Worm (Caenorhabditis elegans) whole organism, young adult: Measurements from ENCODE around the gene str-140.

Experiments
- B0019.2 ChIP-seq: fragments of 200-800 bp; sonication (Bioruptor generic); conservative IDR thresholded peaks from 2 replicates; pipeline ENCODE4 v1.3.6; 2022; ENCODE audit warnings: missing genetic modification reagents, missing genetic modification characterization, missing compliant biosample characterization
- D2030.7 ChIP-seq: fragments of 200-800 bp; sonication (Bioruptor generic); IDR thresholded peaks from 2 replicates; pipeline ENCODE4 v1.3.6; 2022; ENCODE audit warnings: missing genetic modification reagents, missing genetic modification characterization, missing compliant biosample characterization
- F10E7.11 ChIP-seq: sonication (generic microtip); optimal IDR thresholded peaks from 2 replicates; lab custom pipeline; 2017; ENCODE audit warnings: mild to moderate bottlenecking, missing genetic modification characterization, moderate library complexity, missing compliant biosample characterization
- F33H1.4 ChIP-seq: fragments of 200-800 bp; sonication (Bioruptor generic); IDR thresholded peaks from 2 replicates; pipeline ENCODE4 v1.3.6; 2022; ENCODE audit warnings: missing genetic modification reagents, missing genetic modification characterization, missing compliant biosample characterization
- F39B2.1 ChIP-seq: fragments of 200-800 bp; sonication (Bioruptor generic); IDR thresholded peaks from 2 replicates; pipeline ENCODE4 v1.3.6; 2022; ENCODE audit warnings: missing genetic modification reagents, missing genetic modification characterization, missing compliant biosample characterization
- F49E8.2 ChIP-seq: sonication (generic microtip); optimal IDR thresholded peaks from 3 replicates; lab custom pipeline; 2017; ENCODE audit warnings: missing genetic modification characterization, mild to moderate bottlenecking, missing compliant biosample characterization, antibody characterized with exemption, moderate library complexity; ENCODE audit not compliant: insufficient read depth
- F52B5.7 ChIP-seq: sonication (generic microtip); optimal IDR thresholded peaks from 2 replicates; lab custom pipeline; 2016; ENCODE audit warnings: mild to moderate bottlenecking, missing genetic modification characterization, missing compliant biosample characterization
- F57C9.4 ChIP-seq: sonication (generic microtip); optimal IDR thresholded peaks from 2 replicates; lab custom pipeline; 2017; ENCODE audit warnings: mild to moderate bottlenecking, missing genetic modification characterization, missing compliant biosample characterization
- K12H6.12 ChIP-seq: fragments of 200-800 bp; sonication (Bioruptor generic); optimal IDR thresholded peaks from 2 replicates; lab custom pipeline; 2018; ENCODE audit warnings: mild to moderate bottlenecking, missing genetic modification characterization, missing compliant biosample characterization
- Y53G8AR.9 ChIP-seq: fragments of 200-800 bp; sonication (Bioruptor generic); conservative IDR thresholded peaks from 2 replicates; pipeline ENCODE4 v1.3.6; 2022; ENCODE audit warnings: missing genetic modification reagents, missing genetic modification characterization, missing compliant biosample characterization
- ZK185.1 ChIP-seq: sonication (generic microtip); optimal IDR thresholded peaks from 2 replicates; lab custom pipeline; 2016; ENCODE audit warnings: mild to moderate bottlenecking, missing genetic modification characterization, missing compliant biosample characterization; ENCODE audit not compliant: poor library complexity, severe bottlenecking
- ama-1 ChIP-seq, 3 experiments: fragments of 150-350 bp in 1 of 3; sonication (generic microtip) in 2 of 3; optimal IDR thresholded peaks; 2 replicates each; lab custom pipeline; 2014 to 2018; ENCODE audit warnings: missing biosample characterization in 2 of 3, missing genetic modification characterization in 2 of 3, missing genetic modification reagents in 2 of 3
- bed-1 ChIP-seq: fragments of 200-800 bp; sonication (Bioruptor generic); IDR thresholded peaks from 2 replicates; pipeline ENCODE4 v1.3.6; 2022; ENCODE audit warnings: missing genetic modification reagents, missing genetic modification characterization, missing compliant biosample characterization
- cebp-1 ChIP-seq, 2 experiments: fragments of 200-800 bp in 1 of 2; sonication (Bioruptor generic) in 1 of 2; sonication (generic microtip) in 1 of 2; IDR thresholded peaks in 1 of 2; optimal IDR thresholded peaks in 1 of 2; 2 replicates each; pipeline versions ENCODE4 v1.3.6 to Lab custom; 2017 to 2022; ENCODE audit warnings: missing compliant biosample characterization in 2 of 2, missing genetic modification characterization in 2 of 2, mild to moderate bottlenecking in 1 of 2, missing genetic modification reagents in 1 of 2, moderate library complexity in 1 of 2
- ceh-100 ChIP-seq: fragments of 200-800 bp; sonication (Bioruptor generic); IDR thresholded peaks from 2 replicates; pipeline ENCODE4 v1.3.6; 2022; ENCODE audit warnings: missing genetic modification reagents, missing genetic modification characterization, missing compliant biosample characterization
- ceh-58 ChIP-seq: fragments of 200-800 bp; sonication (Bioruptor generic); IDR thresholded peaks from 2 replicates; pipeline ENCODE4 v1.3.6; 2022; ENCODE audit warnings: missing genetic modification characterization, missing compliant biosample characterization
- ceh-91 ChIP-seq: fragments of 200-800 bp; sonication (Bioruptor generic); IDR thresholded peaks from 2 replicates; pipeline ENCODE4 v1.3.6; 2022; ENCODE audit warnings: missing genetic modification reagents, missing genetic modification characterization, missing compliant biosample characterization
- dpl-1 ChIP-seq: fragments of 150-350 bp; optimal IDR thresholded peaks from 2 replicates; lab custom pipeline; 2014; ENCODE audit warnings: missing biosample characterization, missing genetic modification reagents, missing genetic modification characterization
- efl-1 ChIP-seq: fragments of 150-350 bp; optimal IDR thresholded peaks from 2 replicates; lab custom pipeline; 2014; ENCODE audit warnings: missing biosample characterization, missing genetic modification reagents, missing genetic modification characterization
- egl-18 ChIP-seq: fragments of 200-800 bp; sonication (Bioruptor generic); IDR thresholded peaks from 2 replicates; pipeline ENCODE4 v1.3.6; 2022; ENCODE audit warnings: missing genetic modification reagents, missing genetic modification characterization, missing compliant biosample characterization
- hmg-20 ChIP-seq: fragments of 200-800 bp; sonication (Bioruptor generic); IDR thresholded peaks from 2 replicates; pipeline ENCODE4 v1.3.6; 2022; ENCODE audit warnings: missing genetic modification reagents, missing genetic modification characterization, missing compliant biosample characterization
- hsf-1 ChIP-seq: fragments of 200-800 bp; sonication (Bioruptor generic); IDR thresholded peaks from 2 replicates; pipeline ENCODE4 v1.3.6; 2022; ENCODE audit warnings: missing genetic modification reagents, missing genetic modification characterization, missing compliant biosample characterization
- lin-26 ChIP-seq: fragments of 200-800 bp; sonication (Bioruptor generic); IDR thresholded peaks from 2 replicates; pipeline ENCODE4 v1.3.6; 2022; ENCODE audit warnings: missing genetic modification reagents, missing genetic modification characterization, missing compliant biosample characterization
- lir-1 ChIP-seq: fragments of 200-800 bp; sonication (Bioruptor generic); conservative IDR thresholded peaks from 2 replicates; pipeline ENCODE4 v1.3.6; 2022; ENCODE audit warnings: missing genetic modification reagents, missing genetic modification characterization, missing compliant biosample characterization
- lsy-27 ChIP-seq: sonication (generic microtip); optimal IDR thresholded peaks from 2 replicates; lab custom pipeline; 2017; ENCODE audit warnings: missing genetic modification characterization, mild to moderate bottlenecking, missing compliant biosample characterization, antibody characterized with exemption, missing genotype, borderline replicate concordance; ENCODE audit not compliant: insufficient read depth
- madf-3 ChIP-seq: fragments of 200-800 bp; sonication (Bioruptor generic); IDR thresholded peaks from 2 replicates; pipeline ENCODE4 v1.3.6; 2022; ENCODE audit warnings: missing genetic modification reagents, missing genetic modification characterization, missing compliant biosample characterization
- madf-6 ChIP-seq: fragments of 200-800 bp; sonication (Bioruptor generic); IDR thresholded peaks from 2 replicates; pipeline ENCODE4 v1.3.6; 2022; ENCODE audit warnings: missing genetic modification reagents, missing genetic modification characterization, missing compliant biosample characterization
- madf-8 ChIP-seq: fragments of 200-800 bp; sonication (Bioruptor generic); conservative IDR thresholded peaks from 2 replicates; pipeline ENCODE4 v1.3.6; 2022; ENCODE audit warnings: missing genetic modification reagents, missing genetic modification characterization, missing compliant biosample characterization
- nfyb-1 ChIP-seq: fragments of 200-800 bp; sonication (Bioruptor generic); IDR thresholded peaks from 2 replicates; pipeline ENCODE4 v1.3.6; 2022; ENCODE audit warnings: missing genetic modification reagents, missing genetic modification characterization, missing compliant biosample characterization
- nhr-179 ChIP-seq: sonication (generic microtip); optimal IDR thresholded peaks from 2 replicates; lab custom pipeline; 2016; ENCODE audit warnings: mild to moderate bottlenecking, missing genetic modification characterization, missing compliant biosample characterization
- nhr-80 ChIP-seq: sonication (generic microtip); optimal IDR thresholded peaks from 2 replicates; lab custom pipeline; 2016; ENCODE audit warnings: missing genetic modification characterization, missing compliant biosample characterization
- snpc-3.4 ChIP-seq: sonication (generic microtip); optimal IDR thresholded peaks from 2 replicates; lab custom pipeline; 2017; ENCODE audit warnings: missing genetic modification characterization, mild to moderate bottlenecking, missing compliant biosample characterization, antibody characterized with exemption, moderate library complexity, missing genotype, missing genetic modification reagents
- snpc-4 ChIP-seq, 5 experiments: fragments of 150-350 bp in 1 of 5; sonication (generic microtip) in 4 of 5; optimal IDR thresholded peaks; 2 replicates each; lab custom pipeline; 2014 to 2018; ENCODE audit warnings: missing genetic modification characterization in 5 of 5, missing biosample characterization in 3 of 5, antibody characterized with exemption in 2 of 5, mild to moderate bottlenecking in 2 of 5, missing compliant biosample characterization in 2 of 5, missing genotype in 2 of 5, moderate library complexity in 2 of 5, missing genetic modification reagents in 1 of 5
- somi-1 ChIP-seq: fragments of 200-800 bp; sonication (Bioruptor generic); optimal IDR thresholded peaks from 2 replicates; lab custom pipeline; 2018; ENCODE audit warnings: mild to moderate bottlenecking, missing genetic modification characterization, missing compliant biosample characterization
- tlf-1 ChIP-seq: fragments of 200-800 bp; sonication (Bioruptor generic); optimal IDR thresholded peaks from 2 replicates; lab custom pipeline; 2018; ENCODE audit warnings: mild to moderate bottlenecking, missing genetic modification characterization, missing compliant biosample characterization
- xnd-1 ChIP-seq: sonication (generic microtip); optimal IDR thresholded peaks from 2 replicates; lab custom pipeline; 2016; ENCODE audit warnings: missing genotype, missing genetic modification reagents, missing genetic modification characterization, missing compliant biosample characterization
- ztf-18 ChIP-seq: sonication (generic microtip); optimal IDR thresholded peaks from 2 replicates; lab custom pipeline; 2016; ENCODE audit warnings: missing genotype, mild to moderate bottlenecking, missing genetic modification characterization, missing compliant biosample characterization

The str-140 gene

DNA sequence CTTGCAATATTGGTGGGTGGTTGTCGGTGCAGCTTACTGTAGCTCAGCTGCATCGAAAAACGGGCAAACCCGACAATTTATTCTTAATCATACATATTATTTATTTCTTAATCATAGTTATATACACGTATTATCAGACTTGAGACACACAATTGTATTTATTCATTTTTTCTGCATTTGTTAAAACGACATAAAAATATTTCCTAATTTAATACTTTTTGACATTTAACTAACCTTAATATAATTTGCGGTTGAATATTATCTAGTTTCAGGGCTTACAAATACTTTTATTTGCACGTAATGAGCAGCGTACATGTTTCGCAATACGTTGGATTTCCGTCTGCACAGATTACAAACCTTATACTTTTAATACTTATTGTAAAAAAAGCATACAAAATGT lies 9.3 kb downstream of the str-140 start, which contains the start of gene str-138:
str-138 (plus strand) TSS at position 301 of the 400 bp plus-strand sequence.
- TF ChIP-seq D2030.7 (GFP tag; lab: Robert Waterston, UW) (no peak), ceh-100 (GFP tag; lab: Robert Waterston, UW) (no peak), lin-26 (no peak), lsy-27 (tag; lab: Kevin White, UChicago) (no peak), bed-1 (no peak), hmg-20 (no peak), F10E7.11 (tag; lab: Kevin White, UChicago) (no peak), F49E8.2 (tag; lab: Kevin White, UChicago) (no peak), F33H1.4 (GFP tag; lab: Robert Waterston, UW) (no peak), ama-1 (optimal IDR thresholded peaks at IDR 0.05; lab: Kevin White, UChicago) (no peak), ama-1 (GFP tag; optimal IDR thresholded peaks at IDR 0.05; lab: Kevin White, UChicago) (no peak)

ce11 chrV:8057771-8058170 lies 9.9 kb downstream of the str-140 start:
- TF ChIP-seq madf-8 (GFP tag; lab: Robert Waterston, UW) (peak; percentile 79), B0019.2 (GFP tag; lab: Robert Waterston, UW) (peak; percentile 20; the same call in 1 of the 2 replicates), F39B2.1 (peak; percentile 69; the same call in 1 of the 2 replicates), madf-6 (GFP tag; lab: Robert Waterston, UW) (peak; percentile 89), madf-3 (peak; percentile 72; the same call in 1 of the 2 replicates), xnd-1 (peak; percentile 48), D2030.7 (GFP tag; lab: Robert Waterston, UW) (peak; percentile 61), nfyb-1 (GFP tag; lab: Robert Waterston, UW) (0 out of 2 replicates have a peak, but pooled peaks have one; percentile 22), hsf-1 (peak; percentile 85), ceh-91 (GFP tag; lab: Robert Waterston, UW) (0 out of 2 replicates have a peak, but pooled peaks have one; percentile 28), ztf-18 (tag; lab: Kevin White, UChicago) (peak; percentile 84)

ce11 chrV:8055170-8055569 lies 12.5 kb downstream of the str-140 start:
- TF ChIP-seq ceh-58 = no peak
- no peak for TF ChIP-seq snpc-3.4
- no peak for TF ChIP-seq B0019.2 (GFP tag; lab: Robert Waterston, UW)
- TF ChIP-seq F57C9.4 = no peak
- TF ChIP-seq lir-1 (GFP tag; lab: Robert Waterston, UW) = no peak
- TF ChIP-seq nhr-179 (tag; lab: Kevin White, UChicago) = no peak

- TF ChIP-seq cebp-1 (GFP tag; IDR thresholded peaks at IDR 0.05; lab: Robert Waterston, UW) (no peak), cebp-1 (tag; optimal IDR thresholded peaks at IDR 0.05; lab: Kevin White, UChicago) (no peak), F49E8.2 (tag; lab: Kevin White, UChicago) (no peak), egl-18 (GFP tag; lab: Robert Waterston, UW) (no peak), nhr-80 (tag; lab: Kevin White, UChicago) (no peak), hsf-1 (no peak)
- TF ChIP-seq, all 124 proteins: peak for 0
Measured at ce11 chrV:8054130-8054529, 13.6 kb downstream of the str-140 start, which contains the start of gene ZC513.2. ZC513.2 (plus strand) TSS chrV:8054430.

- TF ChIP-seq Y53G8AR.9 (no peak), somi-1 (no peak), F39B2.1 (no peak), ztf-18 (tag; lab: Kevin White, UChicago) (no peak), tlf-1 (GFP tag; lab: Kevin White, UChicago) (no peak), ZK185.1 (no peak), K12H6.12 (tag; lab: Kevin White, UChicago) (no peak), snpc-4 (GFP tag; optimal IDR thresholded peaks at IDR 0.05; lab: Kevin White, UChicago) (no peak), snpc-4 (tag; optimal IDR thresholded peaks at IDR 0.05; lab: Kevin White, UChicago) (no peak), F57C9.4 (no peak), lsy-27 (tag; lab: Kevin White, UChicago) (no peak), F52B5.7 (tag; lab: Kevin White, UChicago) (no peak), efl-1 (GFP tag; lab: Kevin White, UChicago) (no peak), dpl-1 (GFP tag; lab: Kevin White, UChicago) (no peak)
Measured at ce11 chrV:8051851-8052250, 15.8 kb downstream of the str-140 start, which contains the start of gene sth-1. sth-1 (plus strand) TSS chrV:8052151.
